Fruit fly (Drosophila melanogaster) whole organism, embryonic: Measurements from ENCODE around the gene CG14669.

Source experiments
- Atf-2 ChIP-seq: fragments of 200-800 bp; sonication (Bioruptor generic); optimal IDR thresholded peaks from 2 replicates; lab custom pipeline; 2016; ENCODE audit warnings: missing biosample characterization, missing genetic modification characterization
- CG10267 ChIP-seq: fragments of 200-800 bp; sonication (Bioruptor generic); optimal IDR thresholded peaks from 2 replicates; lab custom pipeline; 2018; ENCODE audit warnings: missing biosample characterization, mild to moderate bottlenecking, missing genetic modification characterization, moderate library complexity
- CG1647 ChIP-seq: fragments of 200-800 bp; sonication (Bioruptor generic); optimal IDR thresholded peaks from 3 replicates; lab custom pipeline; 2016; ENCODE audit warnings: missing biosample characterization, missing genetic modification characterization
- CG16813 ChIP-seq: fragments of 200-800 bp; sonication (Bioruptor generic); IDR thresholded peaks from 3 replicates; pipeline ENCODE4 v1.3.6; 2022; ENCODE audit warnings: missing biosample characterization, missing genetic modification characterization; ENCODE audit not compliant: partially characterized antibody
- CG18476 ChIP-seq: fragments of 200-800 bp; sonication (Bioruptor generic); optimal IDR thresholded peaks from 2 replicates; lab custom pipeline; 2016; ENCODE audit warnings: missing biosample characterization, mild to moderate bottlenecking, missing genetic modification characterization
- CG2875 ChIP-seq: fragments of 200-800 bp; sonication (Bioruptor generic); optimal IDR thresholded peaks from 2 replicates; lab custom pipeline; 2017; ENCODE audit warnings: missing biosample characterization, mild to moderate bottlenecking, missing genetic modification characterization, missing genetic modification reagents
- CG2889 ChIP-seq: fragments of 200-800 bp; sonication (Bioruptor generic); IDR thresholded peaks from 3 replicates; pipeline ENCODE4 v1.3.6; 2022; ENCODE audit warnings: missing biosample characterization, missing genetic modification characterization
- CG30431 ChIP-seq: fragments of 200-800 bp; sonication (Bioruptor generic); optimal IDR thresholded peaks from 2 replicates; lab custom pipeline; 2017; ENCODE audit warnings: missing biosample characterization, missing genetic modification characterization
- CG33557 ChIP-seq: fragments of 200-800 bp; sonication (Bioruptor generic); optimal IDR thresholded peaks from 2 replicates; lab custom pipeline; 2019; ENCODE audit warnings: missing biosample characterization, mild to moderate bottlenecking, missing genetic modification characterization, moderate library complexity
- CG34224 ChIP-seq: fragments of 200-800 bp; sonication (Bioruptor generic); IDR thresholded peaks from 3 replicates; pipeline ENCODE4 v1.3.6; 2022; ENCODE audit warnings: missing biosample characterization, missing genetic modification characterization; ENCODE audit not compliant: partially characterized antibody
- CG4854 ChIP-seq: fragments of 200-800 bp; sonication (Bioruptor generic); optimal IDR thresholded peaks from 2 replicates; lab custom pipeline; 2016; ENCODE audit warnings: missing biosample characterization, missing genetic modification characterization, inconsistent platforms
- CG6791 ChIP-seq: fragments of 200-800 bp; sonication (Bioruptor generic); IDR thresholded peaks from 3 replicates; pipeline ENCODE4 v1.3.6; 2022; ENCODE audit warnings: missing biosample characterization, missing genetic modification characterization; ENCODE audit not compliant: partially characterized antibody
- CG7357 ChIP-seq: fragments of 200-800 bp; sonication (Bioruptor generic); IDR thresholded peaks from 3 replicates; pipeline ENCODE4 v1.3.6; 2022; ENCODE audit warnings: missing biosample characterization, missing genetic modification characterization
- CG8281 ChIP-seq: fragments of 200-800 bp; sonication (Bioruptor generic); optimal IDR thresholded peaks from 2 replicates; lab custom pipeline; 2018; ENCODE audit warnings: missing biosample characterization, mild to moderate bottlenecking, missing genetic modification characterization, moderate library complexity
- CG8478 ChIP-seq: fragments of >200 bp; optimal IDR thresholded peaks from 2 replicates; lab custom pipeline; 2018
- CG9817 ChIP-seq: fragments of 200-800 bp; sonication (Bioruptor generic); optimal IDR thresholded peaks from 2 replicates; lab custom pipeline; 2018; ENCODE audit warnings: missing biosample characterization, mild to moderate bottlenecking, missing genetic modification characterization, moderate library complexity
- CG9876 ChIP-seq: fragments of 200-800 bp; sonication (Bioruptor generic); optimal IDR thresholded peaks from 2 replicates; lab custom pipeline; 2016; ENCODE audit warnings: missing biosample characterization, missing genetic modification characterization
- CrebB ChIP-seq: fragments of 200-800 bp; sonication (Bioruptor generic); optimal IDR thresholded peaks from 3 replicates; lab custom pipeline; 2018; ENCODE audit warnings: missing biosample characterization, mild to moderate bottlenecking, missing genetic modification characterization
- Dref ChIP-seq: fragments of 200-800 bp; sonication (Bioruptor generic); IDR thresholded peaks from 2 replicates; pipeline ENCODE4 v1.3.6; 2022; ENCODE audit warnings: missing biosample characterization, missing genetic modification characterization
- Eip74EF ChIP-seq, 2 experiments: fragments of 200-800 bp in 1 of 2; fragments of >200 bp in 1 of 2; sonication (Bioruptor generic) in 1 of 2; optimal IDR thresholded peaks; 2 replicates each; lab custom pipeline; 2017 to 2019; ENCODE audit warnings: missing biosample characterization in 2 of 2, missing genetic modification characterization in 2 of 2, mild to moderate bottlenecking in 1 of 2, moderate library complexity in 1 of 2
- HLH4C ChIP-seq: fragments of 200-800 bp; sonication (Bioruptor generic); IDR thresholded peaks from 3 replicates; pipeline ENCODE4 v1.3.6; 2022; ENCODE audit warnings: missing biosample characterization, missing genetic modification characterization; ENCODE audit not compliant: partially characterized antibody
- HmgZ ChIP-seq: fragments of 200-800 bp; sonication (Bioruptor generic); optimal IDR thresholded peaks from 2 replicates; lab custom pipeline; 2018; ENCODE audit warnings: missing biosample characterization, mild to moderate bottlenecking, missing genetic modification characterization
- Sin3A ChIP-seq: fragments of >200 bp; optimal IDR thresholded peaks from 2 replicates; lab custom pipeline; 2018
- Spps ChIP-seq: fragments of 200-800 bp; sonication (Bioruptor generic); optimal IDR thresholded peaks from 2 replicates; lab custom pipeline; 2018; ENCODE audit warnings: missing biosample characterization, mild to moderate bottlenecking, missing genetic modification characterization
- amos ChIP-seq: fragments of 200-800 bp; sonication (Bioruptor generic); IDR thresholded peaks from 2 replicates; pipeline ENCODE4 v1.3.6; 2022; ENCODE audit warnings: missing biosample characterization, missing genetic modification characterization; ENCODE audit not compliant: partially characterized antibody
- aop ChIP-seq: fragments of 200-800 bp; sonication (Bioruptor generic); IDR thresholded peaks from 2 replicates; pipeline ENCODE4 v1.3.6; 2022; ENCODE audit warnings: missing biosample characterization, missing genetic modification characterization
- az2 ChIP-seq: fragments of 200-800 bp; sonication (Bioruptor generic); optimal IDR thresholded peaks from 3 replicates; lab custom pipeline; 2016; ENCODE audit warnings: missing biosample characterization, missing genetic modification characterization
- btn ChIP-seq: fragments of 200-800 bp; sonication (Bioruptor generic); optimal IDR thresholded peaks from 2 replicates; lab custom pipeline; 2016; ENCODE audit warnings: missing biosample characterization, missing genetic modification characterization
- cad ChIP-seq: fragments of >200 bp; optimal IDR thresholded peaks from 2 replicates; lab custom pipeline; 2017; ENCODE audit warnings: missing biosample characterization, missing genetic modification characterization
- corto ChIP-seq: fragments of 200-800 bp; sonication (Bioruptor generic); optimal IDR thresholded peaks from 2 replicates; lab custom pipeline; 2016; ENCODE audit warnings: missing biosample characterization, mild to moderate bottlenecking, missing genetic modification characterization, moderate library complexity
- dimm ChIP-seq: fragments of 200-800 bp; sonication (Bioruptor generic); IDR thresholded peaks from 2 replicates; pipeline ENCODE4 v1.3.6; 2022; ENCODE audit warnings: missing biosample characterization, missing genetic modification characterization
- eve ChIP-seq, 2 experiments: fragments of >200 bp; optimal IDR thresholded peaks; 2 replicates each; lab custom pipeline; 2017; ENCODE audit warnings: missing biosample characterization in 2 of 2, missing genetic modification characterization in 2 of 2
- exex ChIP-seq: fragments of 200-800 bp; sonication (Bioruptor generic); optimal IDR thresholded peaks from 4 replicates; lab custom pipeline; 2018; ENCODE audit warnings: missing biosample characterization, mild to moderate bottlenecking, missing genetic modification characterization, moderate library complexity
- ftz-f1 ChIP-seq: fragments of 200-800 bp; sonication (Bioruptor generic); optimal IDR thresholded peaks from 2 replicates; lab custom pipeline; 2016; ENCODE audit warnings: missing biosample characterization, missing genetic modification characterization
- grn ChIP-seq: fragments of 200-800 bp; sonication (Bioruptor generic); optimal IDR thresholded peaks from 3 replicates; lab custom pipeline; 2017; ENCODE audit warnings: missing biosample characterization, missing genetic modification characterization
- ind ChIP-seq: fragments of 200-800 bp; sonication (Bioruptor generic); optimal IDR thresholded peaks from 3 replicates; lab custom pipeline; 2016; ENCODE audit warnings: missing biosample characterization, missing genetic modification characterization
- jigr1 ChIP-seq: fragments of 200-800 bp; sonication (Bioruptor generic); IDR thresholded peaks from 3 replicates; pipeline ENCODE4 v1.3.6; 2022; ENCODE audit warnings: missing biosample characterization, missing genetic modification characterization
- jumu ChIP-seq: fragments of 200-800 bp; sonication (Bioruptor generic); optimal IDR thresholded peaks from 3 replicates; lab custom pipeline; 2016; ENCODE audit warnings: missing biosample characterization, missing genetic modification characterization
- maf-S ChIP-seq: fragments of 200-800 bp; sonication (Bioruptor generic); optimal IDR thresholded peaks from 2 replicates; lab custom pipeline; 2016; ENCODE audit warnings: missing biosample characterization, missing genetic modification characterization
- mirr ChIP-seq: fragments of 200-800 bp; sonication (Bioruptor generic); optimal IDR thresholded peaks from 3 replicates; lab custom pipeline; 2018; ENCODE audit warnings: missing biosample characterization, mild to moderate bottlenecking, missing genetic modification characterization
- nerfin-2 ChIP-seq: fragments of 200-800 bp; sonication (Bioruptor generic); IDR thresholded peaks from 2 replicates; pipeline ENCODE4 v1.3.6; 2022; ENCODE audit warnings: missing biosample characterization, missing genetic modification characterization; ENCODE audit not compliant: partially characterized antibody
- pb ChIP-seq: fragments of 200-800 bp; sonication (Bioruptor generic); optimal IDR thresholded peaks from 3 replicates; lab custom pipeline; 2016; ENCODE audit warnings: missing biosample characterization, missing genetic modification characterization
- peb ChIP-seq: fragments of 200-800 bp; sonication (Bioruptor generic); IDR thresholded peaks from 2 replicates; pipeline ENCODE4 v1.3.6; 2022; ENCODE audit warnings: missing biosample characterization, missing genetic modification characterization
- sc ChIP-seq, 3 experiments: fragments of >200 bp in 2 of 3; fragments of 200-800 bp in 1 of 3; sonication (Bioruptor generic) in 1 of 3; optimal IDR thresholded peaks; 2 replicates in 2 of 3; 3 replicates in 1 of 3; lab custom pipeline; 2017; ENCODE audit warnings: mild to moderate bottlenecking in 1 of 3, missing biosample characterization in 1 of 3, missing genetic modification characterization in 1 of 3, missing genetic modification reagents in 1 of 3
- shn ChIP-seq: fragments of 200-800 bp; sonication (Bioruptor generic); optimal IDR thresholded peaks from 3 replicates; lab custom pipeline; 2016; ENCODE audit warnings: missing biosample characterization, missing genetic modification characterization
- ssp ChIP-seq: fragments of 200-800 bp; sonication (Bioruptor generic); IDR thresholded peaks from 2 replicates; pipeline ENCODE4 v1.3.6; 2022; ENCODE audit warnings: missing biosample characterization, missing genetic modification characterization
- ttk ChIP-seq: fragments of 200-800 bp; sonication (Bioruptor generic); IDR thresholded peaks from 2 replicates; pipeline ENCODE4 v2.1.2; 2022; ENCODE audit warnings: missing biosample characterization, missing genetic modification characterization
- vfl ChIP-seq: fragments of 200-800 bp; sonication (Bioruptor generic); optimal IDR thresholded peaks from 2 replicates; lab custom pipeline; 2016; ENCODE audit warnings: missing biosample characterization, missing genetic modification characterization
- z ChIP-seq: fragments of 200-800 bp; sonication (Bioruptor generic); IDR thresholded peaks from 3 replicates; pipeline ENCODE4 v1.3.6; 2022; ENCODE audit warnings: missing biosample characterization, missing genetic modification characterization
- zf30C ChIP-seq: fragments of 200-800 bp; sonication (Bioruptor generic); optimal IDR thresholded peaks from 3 replicates; lab custom pipeline; 2018; ENCODE audit warnings: missing biosample characterization, mild to moderate bottlenecking, missing genetic modification characterization
- zfh2 ChIP-seq: fragments of 200-800 bp; sonication (Bioruptor generic); optimal IDR thresholded peaks from 2 replicates; lab custom pipeline; 2016; ENCODE audit warnings: missing biosample characterization, missing genetic modification characterization

CG14669 gene

DNA sequence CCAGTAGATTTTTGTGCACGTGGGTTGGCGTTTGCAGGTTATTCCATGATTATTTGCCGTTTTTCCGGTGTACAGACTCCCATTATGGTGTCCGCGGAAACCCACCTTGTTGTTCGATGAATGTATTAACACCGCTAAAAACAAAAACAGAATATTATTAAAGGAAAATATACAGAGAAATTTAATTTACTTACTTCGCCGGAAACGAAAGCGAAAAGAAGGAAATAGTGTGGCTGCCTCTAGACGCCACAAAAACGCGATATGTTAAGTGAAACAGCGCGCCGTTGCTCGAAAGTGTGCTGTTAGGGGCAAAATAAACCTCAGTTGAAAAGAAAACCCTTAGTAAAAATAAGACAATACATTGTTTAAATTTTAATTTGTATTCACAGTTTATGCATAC, 52.5 kb downstream of the CG14669 start, which contains the start of gene RpL35A (continued):
- TF ChIP-seq z (GFP tag; lab: Robert Waterston, UW) (0 out of 3 replicates have a peak, but pooled peaks have one; percentile 20), CG1647 (GFP tag; lab: Kevin White, UChicago) (peak; percentile 27), CrebB (tag; lab: Kevin White, UChicago) (peak; percentile 89), HLH4C (GFP tag; lab: Robert Waterston, UW) (no peak), CG34224 (GFP tag; lab: Robert Waterston, UW) (no peak), CG16813 (GFP tag; lab: Robert Waterston, UW) (no peak), ind (GFP tag; lab: Kevin White, UChicago) (no peak), CG2889 (GFP tag; lab: Robert Waterston, UW) (no peak), CG9817 (tag; lab: Kevin White, UChicago) (peak; percentile 41), ftz-f1 (no peak), CG7357 (no peak), peb (GFP tag; lab: Robert Waterston, UW) (no peak), mirr (GFP tag; lab: Kevin White, UChicago) (peak; percentile 87), pb (peak; percentile 70), maf-S (peak; percentile 45), HmgZ (peak; percentile 53), dimm (GFP tag; lab: Robert Waterston, UW) (no peak), Dref (GFP tag; lab: Robert Waterston, UW) (peak; percentile 40), CG33557 (GFP tag; lab: Kevin White, UChicago) (peak; percentile 62), nerfin-2 (no peak), grn (GFP tag; lab: Kevin White, UChicago) (peak; percentile 43), CG10267 (tag; lab: Kevin White, UChicago) (peak; percentile 67), zfh2 (GFP tag; lab: Kevin White, UChicago) (peak; percentile 18), CG8478 (lab: Kevin White, UChicago) (no peak), amos (GFP tag; lab: Robert Waterston, UW) (no peak; the same call in 1 of the 2 replicates), sc (optimal IDR thresholded peaks at IDR 0.05; lab: Kevin White, UChicago) (no peak), sc (GFP tag; optimal IDR thresholded peaks at IDR 0.05; lab: Kevin White, UChicago) (peak; percentile 31), Eip74EF (GFP tag; optimal IDR thresholded peaks at IDR 0.05; lab: Kevin White, UChicago) (peak in 1 of 2 experiments; percentile 73), az2 (GFP tag; lab: Kevin White, UChicago) (peak; percentile 36), vfl (GFP tag; lab: Kevin White, UChicago) (peak; percentile 56), Atf-2 (peak; percentile 17), CG4854 (peak; percentile 72), CG2875 (peak; percentile 77), jigr1 (GFP tag; lab: Robert Waterston, UW) (no peak), CG9876 (GFP tag; lab: Kevin White, UChicago) (peak; percentile 42), cad (GFP tag; lab: Kevin White, UChicago) (no peak), Spps (tag; lab: Kevin White, UChicago) (peak; percentile 50), aop (no peak), exex (tag; lab: Kevin White, UChicago) (peak; percentile 26), zf30C (GFP tag; lab: Kevin White, UChicago) (peak; percentile 58), corto (GFP tag; lab: Kevin White, UChicago) (no peak), shn (GFP tag; lab: Kevin White, UChicago) (peak; percentile 53), ssp (GFP tag; lab: Robert Waterston, UW) (no peak), ttk (GFP tag; lab: Robert Waterston, UW) (peak; percentile 40; the same call in 1 of the 2 replicates), CG8281 (tag; lab: Kevin White, UChicago) (peak; percentile 35), eve (GFP tag; optimal IDR thresholded peaks at IDR 0.05; lab: Kevin White, UChicago) (no peak), jumu (GFP tag; lab: Kevin White, UChicago) (no peak), btn (GFP tag; lab: Kevin White, UChicago) (peak; percentile 61), CG18476 (GFP tag; lab: Kevin White, UChicago) (peak; percentile 26), CG30431 (GFP tag; lab: Kevin White, UChicago) (peak; percentile 21), Sin3A (lab: Kevin White, UChicago) (peak; percentile 5), CG6791 (no peak)
